Worm (Caenorhabditis elegans): ENCODE measurements around the gene B0464.9.

ce11 chrIII:9489798-9490197, 24.2 kb downstream of the B0464.9 start:
- TF ChIP-seq W03F9.2 (tag; optimal IDR thresholded peaks at IDR 0.05) (no peak), him-1 (tag; optimal IDR thresholded peaks at IDR 0.05) (no peak), dao-5 (tag; optimal IDR thresholded peaks at IDR 0.05) (no peak)

All from whole organism, L4/young adult.